Worm (Caenorhabditis elegans) whole organism, late embryonic: ENCODE measurements around the gene C18E9.7.

Experiments used
- ceh-30 ChIP-seq: fragments of 150-350 bp; optimal IDR thresholded peaks from 2 replicates; lab custom pipeline; 2014; ENCODE audit warnings: missing biosample characterization, missing genetic modification characterization
- ceh-45 ChIP-seq: fragments of 200-800 bp; sonication (Bioruptor generic); IDR thresholded peaks from 2 replicates; pipeline ENCODE4 v1.3.6; 2022; ENCODE audit warnings: missing genetic modification reagents, missing genetic modification characterization, missing compliant biosample characterization
- dmd-4 ChIP-seq: sonication (generic microtip); optimal IDR thresholded peaks from 2 replicates; lab custom pipeline; 2016; ENCODE audit warnings: borderline replicate concordance, missing genetic modification characterization, missing compliant biosample characterization
- dve-1 ChIP-seq: sonication (generic microtip); optimal IDR thresholded peaks from 2 replicates; lab custom pipeline; 2017; ENCODE audit warnings: antibody characterized with exemption, mild to moderate bottlenecking, missing genetic modification characterization, missing compliant biosample characterization
- elt-4 ChIP-seq: sonication (generic microtip); optimal IDR thresholded peaks from 2 replicates; lab custom pipeline; 2016; ENCODE audit warnings: missing genetic modification characterization, missing compliant biosample characterization
- ets-4 ChIP-seq: sonication (generic microtip); optimal IDR thresholded peaks from 2 replicates; lab custom pipeline; 2016; ENCODE audit warnings: missing genetic modification characterization, missing compliant biosample characterization
- fkh-10 ChIP-seq: fragments of 150-350 bp; optimal IDR thresholded peaks from 2 replicates; lab custom pipeline; 2014; ENCODE audit warnings: missing biosample characterization, missing genetic modification reagents, missing genetic modification characterization
- hlh-30 ChIP-seq: sonication (generic microtip); optimal IDR thresholded peaks from 2 replicates; lab custom pipeline; 2017; ENCODE audit warnings: antibody characterized with exemption, missing genetic modification characterization, missing compliant biosample characterization; ENCODE audit not compliant: insufficient read depth
- nhr-11 ChIP-seq: fragments of 150-350 bp; optimal IDR thresholded peaks from 2 replicates; lab custom pipeline; 2014; ENCODE audit warnings: missing biosample characterization, missing genetic modification characterization
- npax-4 ChIP-seq: sonication (generic microtip); optimal IDR thresholded peaks from 2 replicates; lab custom pipeline; 2016; ENCODE audit warnings: missing genetic modification characterization, missing compliant biosample characterization
- odd-2 ChIP-seq: sonication (generic microtip); optimal IDR thresholded peaks from 2 replicates; lab custom pipeline; 2017; ENCODE audit warnings: antibody characterized with exemption, mild to moderate bottlenecking, missing genetic modification characterization, missing compliant biosample characterization
- pha-4 ChIP-seq: fragments of 150-350 bp; optimal IDR thresholded peaks from 2 replicates; lab custom pipeline; 2018; ENCODE audit warnings: missing biosample characterization, missing genetic modification reagents, missing genetic modification characterization
- ref-2 ChIP-seq: sonication (generic microtip); optimal IDR thresholded peaks from 2 replicates; lab custom pipeline; 2016; ENCODE audit warnings: missing genetic modification characterization, missing compliant biosample characterization
- tbx-2 ChIP-seq: sonication (generic microtip); optimal IDR thresholded peaks from 2 replicates; lab custom pipeline; 2016; ENCODE audit warnings: missing genetic modification characterization, missing compliant biosample characterization

ce11 chrII:8959081-8959480, 23.5 kb downstream of the C18E9.7 start:
- TF ChIP-seq ceh-30 (tag; lab: Kevin White, UChicago): no peak
- TF ChIP-seq pha-4: no peak
- TF ChIP-seq ets-4 (tag; lab: Kevin White, UChicago): no peak
- TF ChIP-seq odd-2 (tag; lab: Kevin White, UChicago): no peak
- TF ChIP-seq ref-2 (tag; lab: Kevin White, UChicago): no peak
- TF ChIP-seq npax-4: no peak
- TF ChIP-seq dve-1 (tag; lab: Kevin White, UChicago): no peak
- TF ChIP-seq ceh-45 (GFP tag; lab: Robert Waterston, UW): no peak
- TF ChIP-seq elt-4 (tag; lab: Kevin White, UChicago): no peak
- TF ChIP-seq hlh-30: no peak
- no peak for TF ChIP-seq nhr-11
- no peak for TF ChIP-seq tbx-2 (tag; lab: Kevin White, UChicago)
- TF ChIP-seq dmd-4 (tag; lab: Kevin White, UChicago): no peak
- no peak for TF ChIP-seq fkh-10
